Worm (Caenorhabditis elegans): Measurements from ENCODE around the gene Y40B10A.5.
A peak's percentile ranks its signal among the peaks of the same experiment; 100 is the strongest.

Y40B10A.5 gene

DNA sequence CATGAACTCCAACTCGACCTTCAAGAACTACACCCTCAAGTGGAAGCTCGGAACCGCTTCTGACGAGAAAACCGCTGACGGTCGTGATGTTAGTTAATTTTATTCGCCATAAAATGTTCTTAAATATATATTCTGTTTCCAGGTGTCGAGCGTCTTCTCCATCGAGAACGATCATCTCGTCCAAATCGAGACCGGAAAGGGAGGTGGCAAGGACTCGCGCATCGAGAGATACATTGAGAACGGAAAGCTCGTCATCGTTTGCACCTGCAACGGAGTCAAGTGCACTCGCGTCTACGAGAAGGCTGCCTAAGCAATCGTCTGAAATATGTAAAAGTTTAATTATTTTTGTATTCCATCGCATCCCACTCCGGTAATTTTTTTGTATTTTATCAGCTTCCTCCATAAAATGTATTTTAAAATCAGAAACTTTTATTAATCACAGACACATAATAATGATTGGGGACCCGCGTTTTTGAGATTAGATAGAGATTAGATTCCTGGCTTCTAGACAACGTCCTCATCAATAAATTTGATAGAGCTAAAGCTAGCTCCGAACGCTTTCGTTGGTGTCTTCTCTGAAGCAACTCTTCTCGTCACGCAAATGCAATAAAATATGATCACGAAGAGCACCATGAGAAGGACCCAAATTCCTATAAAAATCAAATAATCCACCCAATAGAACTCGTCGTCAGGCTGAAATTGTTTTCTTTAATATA lies 23.0 kb upstream of the Y40B10A.5 start:
- TF ChIP-seq pha-2 (tag; optimal IDR thresholded peaks at IDR 0.05) (no peak), ceh-9 (tag; optimal IDR thresholded peaks at IDR 0.05) (no peak), C08G9.2 (tag; optimal IDR thresholded peaks at IDR 0.05) (no peak), fkh-10 (GFP tag; optimal IDR thresholded peaks at IDR 0.05) (no peak), pag-3 (tag; optimal IDR thresholded peaks at IDR 0.05; ENCODE audit: borderline replicate concordance) (no peak), tbx-7 (tag; optimal IDR thresholded peaks at IDR 0.05) (no peak), unc-3 (GFP tag; conservative IDR thresholded peaks at IDR 0.05) (no peak), unc-3 (tag; optimal IDR thresholded peaks at IDR 0.05) (no peak), nhr-232 (tag; optimal IDR thresholded peaks at IDR 0.05) (no peak)

DNA sequence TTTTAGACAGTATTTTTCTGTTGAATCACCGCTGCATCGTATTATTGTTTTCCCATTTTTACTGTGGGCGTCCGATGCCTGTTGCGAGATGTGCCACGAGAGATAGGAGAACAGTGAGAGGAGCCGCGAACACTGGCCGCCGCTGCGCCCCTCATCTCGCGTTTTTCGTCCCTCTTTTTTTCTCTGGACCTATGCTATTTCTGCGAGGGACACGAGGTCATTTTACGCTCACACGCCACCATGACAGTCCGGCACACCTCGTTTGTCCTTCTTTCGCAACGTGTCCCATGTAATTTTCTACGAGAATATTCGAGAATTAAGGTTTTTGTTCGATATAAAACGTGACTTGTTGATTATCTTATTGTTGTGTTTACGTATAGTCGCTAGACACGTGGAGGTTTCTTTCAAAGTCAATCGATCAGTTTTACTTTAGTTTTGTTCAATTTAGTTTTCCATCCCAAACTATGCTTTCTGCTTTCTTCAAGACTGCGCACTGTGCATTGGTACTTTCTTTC lies 22.2 kb upstream of the Y40B10A.5 start, which contains the start of gene lbp-9:
TSS of gene lbp-9 (plus strand) at position 465 of the 515 bp plus-strand sequence.
- TF ChIP-seq F13H6.1 (tag; optimal IDR thresholded peaks at IDR 0.05) (no peak), ceh-24 (tag; optimal IDR thresholded peaks at IDR 0.05) (no peak), elt-2 (tag; optimal IDR thresholded peaks at IDR 0.05) (no peak), hlh-13 (GFP tag; optimal IDR thresholded peaks at IDR 0.05) (no peak), pat-9 (tag; optimal IDR thresholded peaks at IDR 0.05) (no peak), fkh-10 (GFP tag; optimal IDR thresholded peaks at IDR 0.05) (no peak), tbx-7 (tag; optimal IDR thresholded peaks at IDR 0.05) (no peak), ceh-34 (tag; optimal IDR thresholded peaks at IDR 0.05) (no peak), npax-4 (tag; optimal IDR thresholded peaks at IDR 0.05) (no peak), pag-3 (tag; optimal IDR thresholded peaks at IDR 0.05; ENCODE audit: borderline replicate concordance) (no peak), ceh-2 (tag; optimal IDR thresholded peaks at IDR 0.05) (no peak), che-1 (tag; optimal IDR thresholded peaks at IDR 0.05) (no peak)

DNA sequence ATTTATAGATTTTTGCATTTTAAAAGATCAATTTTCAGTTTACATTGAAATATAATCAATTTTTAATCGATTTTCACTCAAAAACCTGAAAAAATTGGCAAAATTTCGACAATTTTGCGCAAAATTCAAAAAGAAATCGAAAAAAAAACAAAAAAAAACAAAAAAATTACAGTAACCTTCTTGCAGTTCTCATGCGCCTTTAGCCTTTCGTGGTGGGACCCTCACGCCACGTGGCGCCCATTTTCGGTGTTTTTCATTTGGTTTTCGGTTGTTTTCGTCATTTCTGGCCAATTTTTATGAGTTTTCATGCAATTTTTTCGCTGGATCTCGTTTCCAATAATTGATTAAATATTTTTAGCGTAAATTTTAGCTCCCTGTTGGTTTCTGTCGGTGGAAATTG lies 21.6 kb upstream of the Y40B10A.5 start:
- TF ChIP-seq ceh-22 (tag; optimal IDR thresholded peaks at IDR 0.05) (no peak), eyg-1 (tag; optimal IDR thresholded peaks at IDR 0.05) (no peak), fkh-10 (GFP tag; optimal IDR thresholded peaks at IDR 0.05) (no peak), K09A11.1 (tag; optimal IDR thresholded peaks at IDR 0.05; ENCODE audit: insufficient read depth) (no peak), pha-4 (tag; optimal IDR thresholded peaks at IDR 0.05) (no peak), npax-4 (tag; optimal IDR thresholded peaks at IDR 0.05) (no peak), nhr-11 (tag; optimal IDR thresholded peaks at IDR 0.05) (no peak), zip-5 (tag; optimal IDR thresholded peaks at IDR 0.05) (no peak), ztf-16 (tag; optimal IDR thresholded peaks at IDR 0.05) (no peak)

DNA sequence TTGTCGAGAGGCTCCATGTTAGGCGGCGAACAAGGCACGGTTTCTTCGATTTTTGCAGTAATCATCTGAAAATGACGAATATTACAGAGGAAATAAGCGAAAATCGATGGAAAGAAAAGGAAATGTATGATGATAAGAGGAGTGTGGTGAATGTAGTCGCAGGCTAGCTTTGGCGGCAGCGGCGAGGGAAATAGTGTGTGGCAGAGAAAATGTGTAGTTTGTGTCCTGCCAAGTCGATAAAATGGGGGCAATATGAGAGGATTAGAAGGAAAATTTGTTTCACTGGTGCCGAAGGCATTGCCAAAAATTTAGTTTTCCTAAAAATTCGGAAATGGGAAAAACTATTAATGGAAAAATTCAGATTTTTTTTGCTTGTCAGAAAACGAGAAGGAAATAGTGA lies 20.9 kb upstream of the Y40B10A.5 start, which contains the start of gene nhr-86:
TSS of gene nhr-86 (minus strand) at position 71 of the 400 bp plus-strand sequence.
- no peak for TF ChIP-seq pag-3 (tag; optimal IDR thresholded peaks at IDR 0.05; ENCODE audit: borderline replicate concordance)
- TF ChIP-seq fkh-10 (GFP tag; optimal IDR thresholded peaks at IDR 0.05): no peak
- no peak for TF ChIP-seq ceh-18 (tag; optimal IDR thresholded peaks at IDR 0.05)
- peak; percentile 2 for TF ChIP-seq elt-2 (tag; optimal IDR thresholded peaks at IDR 0.05)

DNA sequence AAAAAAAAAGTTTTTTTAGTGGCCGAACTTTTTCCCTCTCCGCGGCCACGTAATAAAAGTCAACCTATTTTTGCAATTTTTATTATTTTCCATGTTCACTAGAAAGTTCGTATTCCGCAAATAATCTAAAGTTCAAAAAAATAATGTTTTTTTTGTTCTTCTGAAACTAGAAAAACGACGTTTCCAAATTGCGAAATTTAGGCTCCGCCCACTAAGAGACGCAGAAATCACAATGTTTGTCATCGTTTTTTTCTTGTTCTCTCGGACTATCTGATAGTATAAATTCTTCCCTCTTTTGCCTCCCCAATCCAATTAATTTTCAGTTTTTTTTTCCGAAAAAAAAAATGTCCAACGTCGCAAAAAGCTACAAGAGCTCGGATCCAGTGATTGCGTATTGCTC lies 11.5 kb upstream of the Y40B10A.5 start, which contains the start of gene comt-3:
TSS of gene comt-3 (plus strand) at position 214 of the 400 bp plus-strand sequence.
- no peak for TF ChIP-seq odd-2 (tag; optimal IDR thresholded peaks at IDR 0.05)
- TF ChIP-seq elt-4 (tag; optimal IDR thresholded peaks at IDR 0.05): no peak
- no peak for TF ChIP-seq che-1 (tag; optimal IDR thresholded peaks at IDR 0.05)
- TF ChIP-seq nhr-232 (tag; optimal IDR thresholded peaks at IDR 0.05): no peak
- TF ChIP-seq T23F11.4 (GFP tag; optimal IDR thresholded peaks at IDR 0.05): no peak
- no peak for TF ChIP-seq fkh-10 (GFP tag; optimal IDR thresholded peaks at IDR 0.05)
- TF ChIP-seq mec-3 (tag; optimal IDR thresholded peaks at IDR 0.05; ENCODE audit: borderline replicate concordance): no peak
- no peak for TF ChIP-seq sox-2 (GFP tag; IDR thresholded peaks at IDR 0.05)
- TF ChIP-seq unc-86 (tag; optimal IDR thresholded peaks at IDR 0.05): no peak
- TF ChIP-seq nhr-11 (tag; optimal IDR thresholded peaks at IDR 0.05): no peak
- no peak for TF ChIP-seq elt-2 (tag; optimal IDR thresholded peaks at IDR 0.05)

Data from whole organism, late embryonic.